Worm (Caenorhabditis elegans): ENCODE results near the gene clc-1.

ce11 chrX:11033128-11033951, 13.9 kb upstream of the clc-1 start:
- TF ChIP-seq him-1 (tag; optimal IDR thresholded peaks at IDR 0.05) (no peak), W03F9.2 (tag; optimal IDR thresholded peaks at IDR 0.05) (no peak)

Data from whole organism, L4/young adult.